Fruit fly (Drosophila melanogaster): ENCODE data around the gene CG43348.
A peak's percentile ranks its signal among the peaks of the same experiment; 100 is the strongest.

CG43348 gene

dm6 chr2L:1185642-1186497 lies 13.3 kb upstream of the CG43348 start, which contains the start of gene CG5001 (continued):
- TF ChIP-seq pan (optimal IDR thresholded peaks at IDR 0.05) (no peak), pan (GFP tag; optimal IDR thresholded peaks at IDR 0.05 in 1 of 2, IDR thresholded peaks at IDR 0.05 in 1 of 2) (peak in 1 of 2 experiments; percentile 91), crol (GFP tag; IDR thresholded peaks at IDR 0.05) (peak; percentile 83), Optix (GFP tag; IDR thresholded peaks at IDR 0.05) (peak; percentile 7; the same call in 1 of the 3 replicates), NC2β (GFP tag; optimal IDR thresholded peaks at IDR 0.05) (peak; percentile 60), H15 (GFP tag; IDR thresholded peaks at IDR 0.05) (peak; percentile 83), CG30403 (GFP tag; optimal IDR thresholded peaks at IDR 0.05) (peak; percentile 88), gce (GFP tag; IDR thresholded peaks at IDR 0.05) (peak; percentile 89), h (optimal IDR thresholded peaks at IDR 0.05) (no peak), CG34224 (GFP tag; IDR thresholded peaks at IDR 0.05; ENCODE audit: partially characterized antibody) (peak; percentile 50; the same call in 1 of the 3 replicates), Gug (GFP tag; IDR thresholded peaks at IDR 0.05) (peak; percentile 76; the same call in 3 of the 4 replicates), CG11247 (GFP tag; IDR thresholded peaks at IDR 0.05) (peak; percentile 88), C15 (GFP tag; IDR thresholded peaks at IDR 0.05) (0 out of 3 replicates have a peak, but pooled peaks have one; percentile 12), CG11504 (tag; optimal IDR thresholded peaks at IDR 0.05) (no peak), slbo (GFP tag; IDR thresholded peaks at IDR 0.05) (peak; percentile 94), stc (GFP tag; IDR thresholded peaks at IDR 0.05) (peak; percentile 90), CG34376 (GFP tag; optimal IDR thresholded peaks at IDR 0.05) (peak; percentile 83), CoRest (tag; optimal IDR thresholded peaks at IDR 0.05) (peak; percentile 89), CG4854 (GFP tag; optimal IDR thresholded peaks at IDR 0.05) (peak; percentile 63), dimm (GFP tag; IDR thresholded peaks at IDR 0.05) (peak; percentile 39; the same call in 1 of the 2 replicates), D19A (tag; optimal IDR thresholded peaks at IDR 0.05) (peak; percentile 82), CG32772 (GFP tag; IDR thresholded peaks at IDR 0.05) (peak; percentile 82), slp2 (GFP tag; optimal IDR thresholded peaks at IDR 0.05) (peak; percentile 47), CG15269 (tag; optimal IDR thresholded peaks at IDR 0.05) (peak; percentile 93), CG18262 (tag; optimal IDR thresholded peaks at IDR 0.05) (peak; percentile 90), bowl (GFP tag; IDR thresholded peaks at IDR 0.05) (peak; percentile 36; the same call in 1 of the 2 replicates), Dip3 (GFP tag; optimal IDR thresholded peaks at IDR 0.05) (peak; percentile 41), br (optimal IDR thresholded peaks at IDR 0.05) (no peak), sug (tag; optimal IDR thresholded peaks at IDR 0.05) (peak; percentile 85), CG12744 (GFP tag; optimal IDR thresholded peaks at IDR 0.05) (peak; percentile 56), CG3163 (GFP tag; optimal IDR thresholded peaks at IDR 0.05) (peak; percentile 66), CG17385 (GFP tag; optimal IDR thresholded peaks at IDR 0.05) (peak; percentile 77), Eip74EF (GFP tag; optimal IDR thresholded peaks at IDR 0.05) (peak in 1 of 2 experiments; percentile 85), CG10543 (GFP tag; optimal IDR thresholded peaks at IDR 0.05) (peak; percentile 77), CG17568 (GFP tag; optimal IDR thresholded peaks at IDR 0.05) (no peak), Nf-YB (GFP tag; optimal IDR thresholded peaks at IDR 0.05) (peak; percentile 60), B-H2 (GFP tag; optimal IDR thresholded peaks at IDR 0.05) (peak; percentile 64), Pdp1 (GFP tag; optimal IDR thresholded peaks at IDR 0.05) (peak; percentile 62 to 90), row (GFP tag; IDR thresholded peaks at IDR 0.05) (peak; percentile 95), CG8359 (GFP tag; optimal IDR thresholded peaks at IDR 0.05; ENCODE audit: borderline replicate concordance) (no peak), CG10321 (GFP tag; IDR thresholded peaks at IDR 0.05) (0 out of 2 replicates have a peak, but pooled peaks have one; percentile 46), Ada2b (GFP tag; IDR thresholded peaks at IDR 0.05) (peak; percentile 79), CG15601 (tag; optimal IDR thresholded peaks at IDR 0.05) (peak; percentile 76), unc-4 (GFP tag; IDR thresholded peaks at IDR 0.05; ENCODE audit: partially characterized antibody) (peak; percentile 47; the same call in 1 of the 2 replicates), zen (tag; optimal IDR thresholded peaks at IDR 0.05) (peak; percentile 70), hkb (optimal IDR thresholded peaks at IDR 0.05) (no peak), hkb (GFP tag; IDR thresholded peaks at IDR 0.05) (peak; percentile 87), Chrac-16 (GFP tag; optimal IDR thresholded peaks at IDR 0.05) (peak; percentile 78), Usf (GFP tag; optimal IDR thresholded peaks at IDR 0.05) (peak; percentile 30)

Measured in whole organism, embryonic.